Fruit fly (Drosophila melanogaster) Kc167 (cell line): Measurements from ENCODE around the gene LysRS.

Source experiments
- Sin3A ChIP-seq: fragments of >200 bp; optimal IDR thresholded peaks from 2 replicates; lab custom pipeline; 2018; ENCODE audit warnings: missing external identifiers
- h ChIP-seq: fragments of >200 bp; optimal IDR thresholded peaks from 3 replicates; lab custom pipeline; 2018; ENCODE audit warnings: missing external identifiers
- insv ChIP-seq: fragments of >200 bp; optimal IDR thresholded peaks from 3 replicates; lab custom pipeline; 2018; ENCODE audit warnings: missing external identifiers
- ttk ChIP-seq: sonication (Bioruptor generic); optimal IDR thresholded peaks from 2 replicates; lab custom pipeline; 2017; ENCODE audit warnings: missing external identifiers

dm6 chrX:9577338-9577644, 31.4 kb downstream of the LysRS start:
- TF ChIP-seq Sin3A, result no peak
- no peak for TF ChIP-seq h (lab: Kevin White, UChicago)
- no peak for TF ChIP-seq insv (lab: Kevin White, UChicago)
- TF ChIP-seq ttk, result no peak
